Fruit fly (Drosophila melanogaster): ENCODE results near the gene CG13088.

dm6 chr2L:8481623-8482424, 7.0 kb upstream of the CG13088 start, which contains the start of gene CG43796:
- no peak for TF ChIP-seq CG8478 (optimal IDR thresholded peaks at IDR 0.05)
- no peak for TF ChIP-seq CTCF (optimal IDR thresholded peaks at IDR 0.05)
